Worm (Caenorhabditis elegans): ENCODE data around the gene inx-9.

DNA sequence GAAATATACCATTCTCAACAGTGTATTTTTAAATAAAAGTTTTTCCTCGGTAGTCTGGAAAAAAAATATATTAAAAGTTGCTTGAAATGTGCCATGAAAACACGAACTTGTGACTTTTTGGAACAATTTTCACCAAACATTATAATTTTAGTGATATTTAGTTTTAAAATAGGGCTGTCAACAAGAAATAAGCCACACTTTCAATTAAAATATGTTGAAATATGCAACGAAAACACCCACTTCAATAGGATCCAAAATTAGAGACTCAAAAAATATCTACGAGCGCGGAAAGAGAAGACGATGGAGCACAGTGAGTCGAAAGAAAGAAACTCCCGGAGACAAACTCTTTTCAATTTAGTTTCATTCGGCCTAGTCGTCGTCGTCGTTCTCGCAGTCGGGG lies 17.3 kb downstream of the inx-9 start, which contains the start of gene ZK792.12:
- no peak for TF ChIP-seq nhr-12 (tag; optimal IDR thresholded peaks at IDR 0.05)
- TF ChIP-seq elt-3 (tag; optimal IDR thresholded peaks at IDR 0.05), result no peak
- TF ChIP-seq elt-1 (tag; optimal IDR thresholded peaks at IDR 0.05), result no peak
- no peak for TF ChIP-seq snpc-4 (tag; optimal IDR thresholded peaks at IDR 0.05)
- no peak for TF ChIP-seq lin-39 (tag; optimal IDR thresholded peaks at IDR 0.05)
- TF ChIP-seq pha-4 (tag; optimal IDR thresholded peaks at IDR 0.05), result no peak
- no peak for TF ChIP-seq sea-2 (GFP tag; optimal IDR thresholded peaks at IDR 0.05)
- TF ChIP-seq nhr-237 (tag; optimal IDR thresholded peaks at IDR 0.05), result no peak
- TF ChIP-seq unc-62 (GFP tag; optimal IDR thresholded peaks at IDR 0.05), result no peak
- TF ChIP-seq lin-15B (tag; optimal IDR thresholded peaks at IDR 0.05), result no peak
- no peak for TF ChIP-seq fkh-10 (GFP tag; optimal IDR thresholded peaks at IDR 0.05)
- no peak for TF ChIP-seq ztf-11 (tag; optimal IDR thresholded peaks at IDR 0.05)
- no peak for TF ChIP-seq aly-2 (tag; optimal IDR thresholded peaks at IDR 0.05)
- TF ChIP-seq R02D3.7 (tag; optimal IDR thresholded peaks at IDR 0.05), result no peak

Measured in whole organism, L3 larva.